Worm (Caenorhabditis elegans): ENCODE data around the gene exp-1.

Gene exp-1

DNA sequence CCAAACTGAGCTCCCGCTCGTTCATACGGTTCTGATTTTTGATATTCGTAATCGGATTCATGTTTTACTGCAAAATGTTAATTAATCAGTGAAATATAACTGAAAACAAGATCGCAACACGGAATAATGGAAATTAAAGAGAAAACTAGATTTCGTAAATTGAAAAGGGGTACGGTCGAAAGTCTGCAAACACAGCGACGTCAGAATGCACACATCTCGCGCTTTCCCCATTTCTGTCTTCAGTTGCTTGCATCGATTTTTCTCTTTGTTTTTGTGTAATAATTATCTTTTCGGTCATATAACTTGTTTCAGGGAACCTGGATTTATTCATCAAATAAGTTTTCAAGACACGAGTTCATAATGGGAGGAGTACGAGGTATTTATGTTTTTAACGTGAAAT is 36.0 kb upstream of the exp-1 start, which contains the start of the genes rbmx-2 and C30B5.2:
rbmx-2 (minus strand) TSS at position 74 of the 400 bp plus-strand sequence.
C30B5.2 (plus strand) TSS at position 306 of the 400 bp plus-strand sequence.
- peak; percentile 37 for TF ChIP-seq hlh-30 (tag; optimal IDR thresholded peaks at IDR 0.05; ENCODE audit: insufficient read depth)
- TF ChIP-seq dve-1 (tag; optimal IDR thresholded peaks at IDR 0.05), result peak; percentile 3
- peak; percentile 39 for TF ChIP-seq ceh-31 (tag; optimal IDR thresholded peaks at IDR 0.05)
- no peak for TF ChIP-seq syd-9 (tag; optimal IDR thresholded peaks at IDR 0.05)
- peak; percentile 10 for TF ChIP-seq tbx-2 (tag; optimal IDR thresholded peaks at IDR 0.05)
- TF ChIP-seq nhr-232 (tag; optimal IDR thresholded peaks at IDR 0.05), result no peak
- no peak for TF ChIP-seq tbx-7 (tag; optimal IDR thresholded peaks at IDR 0.05)
- TF ChIP-seq C08G9.2 (tag; optimal IDR thresholded peaks at IDR 0.05), result no peak
- no peak for TF ChIP-seq K09A11.1 (tag; optimal IDR thresholded peaks at IDR 0.05; ENCODE audit: insufficient read depth)
- peak; percentile 86 for TF ChIP-seq unc-42 (tag; optimal IDR thresholded peaks at IDR 0.05)
- peak; percentile 78 for TF ChIP-seq ceh-48 (tag; optimal IDR thresholded peaks at IDR 0.05)

DNA sequence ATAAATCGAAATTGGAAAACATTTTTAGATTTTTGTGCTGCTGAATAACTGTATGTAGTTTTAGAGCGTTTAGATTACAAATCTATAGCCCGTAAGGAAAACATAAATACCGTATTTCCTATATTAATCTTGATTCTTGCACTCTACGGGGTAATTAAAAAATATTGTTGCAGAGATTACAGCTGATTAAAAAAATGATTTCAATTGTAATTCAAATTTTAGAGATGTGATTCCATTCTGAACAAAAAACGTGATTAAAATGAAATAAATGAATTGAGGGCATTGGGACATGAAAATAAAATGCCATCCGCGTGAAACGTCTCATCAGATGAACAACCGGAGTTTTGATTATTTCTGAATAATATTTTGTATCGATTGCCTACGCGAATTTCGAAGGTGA is 31.6 kb upstream of the exp-1 start, which contains the start of gene cpb-2:
cpb-2 (plus strand) TSS at position 301 of the 400 bp plus-strand sequence.
- TF ChIP-seq F13H6.1 (tag; optimal IDR thresholded peaks at IDR 0.05) (no peak), sox-4 (tag; optimal IDR thresholded peaks at IDR 0.05) (no peak), T23F11.4 (GFP tag; optimal IDR thresholded peaks at IDR 0.05) (no peak), sox-2 (GFP tag; IDR thresholded peaks at IDR 0.05) (no peak), unc-3 (GFP tag; conservative IDR thresholded peaks at IDR 0.05) (no peak), unc-3 (tag; optimal IDR thresholded peaks at IDR 0.05) (no peak)

DNA sequence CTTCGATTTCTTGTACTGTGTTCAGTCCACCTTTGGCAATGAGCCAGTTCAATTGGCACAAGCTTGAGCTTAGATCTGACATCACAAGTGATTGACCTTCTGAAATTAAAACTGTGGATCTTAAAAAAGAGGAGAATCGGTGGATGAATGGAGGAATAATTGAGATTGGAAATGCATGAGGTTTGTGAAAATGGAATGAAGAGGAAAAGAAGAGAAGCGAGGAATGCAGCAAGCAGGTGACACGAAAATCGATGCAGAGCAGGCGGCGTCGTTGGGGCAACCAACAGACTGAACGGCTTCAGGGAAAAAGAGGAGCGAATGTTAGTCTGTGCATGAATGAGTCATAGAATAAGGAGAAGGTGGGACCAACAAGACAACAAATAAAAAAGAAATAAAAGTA is 30.4 kb upstream of the exp-1 start, which contains the start of gene fkh-8:
fkh-8 (minus strand) TSS at position 101 of the 400 bp plus-strand sequence.
- TF ChIP-seq hlh-30 (tag; optimal IDR thresholded peaks at IDR 0.05; ENCODE audit: insufficient read depth) (peak; percentile 2), ceh-48 (tag; optimal IDR thresholded peaks at IDR 0.05) (peak; percentile 64), K02D7.2 (tag; optimal IDR thresholded peaks at IDR 0.05) (no peak)

DNA sequence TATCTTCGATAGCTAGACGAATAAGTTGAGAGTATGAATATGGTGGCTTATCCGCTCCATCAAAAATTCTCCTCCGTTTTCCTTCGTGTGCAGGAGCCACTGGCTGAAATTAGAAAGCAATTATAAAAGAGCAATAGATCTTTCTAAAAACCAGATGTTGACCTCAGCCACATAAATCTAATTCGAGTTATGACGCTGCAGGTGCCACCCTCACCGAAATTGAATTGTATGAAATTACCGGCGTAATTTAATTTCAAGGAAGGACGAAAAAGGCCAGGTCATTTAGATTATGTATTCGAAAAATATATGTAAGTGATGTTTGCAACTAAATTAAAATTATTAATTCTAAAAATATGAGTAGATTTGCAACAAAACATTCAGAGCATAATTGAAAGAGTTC is 29.9 kb upstream of the exp-1 start:
- TF ChIP-seq unc-42 (tag; optimal IDR thresholded peaks at IDR 0.05) (peak; percentile 73), eyg-1 (tag; optimal IDR thresholded peaks at IDR 0.05) (no peak), ceh-14 (tag; optimal IDR thresholded peaks at IDR 0.05) (no peak)

ce11 chrII:6181337-6181736 is 20.4 kb upstream of the exp-1 start:
- TF ChIP-seq ztf-16 (tag; optimal IDR thresholded peaks at IDR 0.05) (no peak), ceh-18 (tag; optimal IDR thresholded peaks at IDR 0.05) (peak; percentile 26)

ce11 chrII:6180552-6180951 is 19.7 kb upstream of the exp-1 start:
- no peak for TF ChIP-seq gmeb-2 (tag; optimal IDR thresholded peaks at IDR 0.05)
- no peak for TF ChIP-seq rnt-1 (tag; optimal IDR thresholded peaks at IDR 0.05)
- TF ChIP-seq zip-5 (tag; optimal IDR thresholded peaks at IDR 0.05), result no peak
- no peak for TF ChIP-seq unc-3 (GFP tag; conservative IDR thresholded peaks at IDR 0.05)
- no peak for TF ChIP-seq unc-3 (tag; optimal IDR thresholded peaks at IDR 0.05)
- no peak for TF ChIP-seq K09A11.1 (tag; optimal IDR thresholded peaks at IDR 0.05; ENCODE audit: insufficient read depth)
- no peak for TF ChIP-seq nfya-1 (tag; optimal IDR thresholded peaks at IDR 0.05)
- TF ChIP-seq elt-2 (tag; optimal IDR thresholded peaks at IDR 0.05), result no peak
- no peak for TF ChIP-seq C38D4.7 (GFP tag; optimal IDR thresholded peaks at IDR 0.05)
- no peak for TF ChIP-seq madf-2 (tag; optimal IDR thresholded peaks at IDR 0.05)
- no peak for TF ChIP-seq ceh-22 (tag; optimal IDR thresholded peaks at IDR 0.05)
- TF ChIP-seq ztf-16 (tag; optimal IDR thresholded peaks at IDR 0.05), result no peak
- TF ChIP-seq sdc-2 (tag; optimal IDR thresholded peaks at IDR 0.05), result no peak
- TF ChIP-seq K02D7.2 (tag; optimal IDR thresholded peaks at IDR 0.05), result no peak
- no peak for TF ChIP-seq unc-55 (GFP tag; optimal IDR thresholded peaks at IDR 0.05)
- no peak for TF ChIP-seq dve-1 (tag; optimal IDR thresholded peaks at IDR 0.05)
- TF ChIP-seq pag-3 (tag; optimal IDR thresholded peaks at IDR 0.05; ENCODE audit: borderline replicate concordance), result no peak
- TF ChIP-seq elt-4 (tag; optimal IDR thresholded peaks at IDR 0.05), result no peak
- TF ChIP-seq tbx-2 (tag; optimal IDR thresholded peaks at IDR 0.05), result no peak
- no peak for TF ChIP-seq odd-2 (tag; optimal IDR thresholded peaks at IDR 0.05)
- no peak for TF ChIP-seq ahr-1 (tag; optimal IDR thresholded peaks at IDR 0.05)

Data from whole organism, late embryonic.